Worm (Caenorhabditis elegans) whole organism, L2 larva: ENCODE measurements around the gene F09F7.5.

Source experiments
- C34F6.9 ChIP-seq: fragments of 150-350 bp; optimal IDR thresholded peaks from 2 replicates; lab custom pipeline; 2014; ENCODE audit warnings: missing biosample characterization, missing genetic modification characterization
- R02D3.7 ChIP-seq: fragments of 150-350 bp; optimal IDR thresholded peaks from 2 replicates; lab custom pipeline; 2014; ENCODE audit warnings: missing biosample characterization, missing genetic modification characterization
- Y55F3AM.14 ChIP-seq: fragments of 200-800 bp; sonication (Bioruptor generic); optimal IDR thresholded peaks from 2 replicates; lab custom pipeline; 2018; ENCODE audit warnings: mild to moderate bottlenecking, missing genetic modification characterization, missing compliant biosample characterization
- ZK546.5 ChIP-seq: sonication (generic microtip); optimal IDR thresholded peaks from 2 replicates; lab custom pipeline; 2017; ENCODE audit warnings: missing biosample characterization, missing genetic modification characterization
- ama-1 ChIP-seq: fragments of 150-350 bp; optimal IDR thresholded peaks from 2 replicates; lab custom pipeline; 2018; ENCODE audit warnings: inconsistent platforms
- ceh-16 ChIP-seq: fragments of 150-350 bp; optimal IDR thresholded peaks from 2 replicates; lab custom pipeline; 2014; ENCODE audit warnings: missing biosample characterization, missing genetic modification characterization
- ceh-82 ChIP-seq: fragments of 150-350 bp; optimal IDR thresholded peaks from 2 replicates; lab custom pipeline; 2014; ENCODE audit warnings: missing biosample characterization, missing genetic modification characterization
- fos-1 ChIP-seq: fragments of 150-350 bp; optimal IDR thresholded peaks from 2 replicates; lab custom pipeline; 2014; ENCODE audit warnings: missing biosample characterization, missing genetic modification characterization
- gmeb-1 ChIP-seq: fragments of 150-350 bp; optimal IDR thresholded peaks from 2 replicates; lab custom pipeline; 2014; ENCODE audit warnings: missing biosample characterization, missing genetic modification characterization
- lin-11 ChIP-seq: fragments of 150-350 bp; sonication (generic microtip); optimal IDR thresholded peaks from 2 replicates; lab custom pipeline; 2014; ENCODE audit warnings: missing biosample characterization, missing genetic modification characterization, inconsistent platforms, mixed read lengths
- lin-13 ChIP-seq: fragments of 150-350 bp; optimal IDR thresholded peaks from 2 replicates; lab custom pipeline; 2014; ENCODE audit warnings: missing biosample characterization, missing genetic modification reagents, missing genetic modification characterization
- lsy-2 ChIP-seq, 2 experiments: fragments of 150-350 bp in 1 of 2; sonication (generic microtip) in 1 of 2; optimal IDR thresholded peaks; 2 replicates each; lab custom pipeline; 2014 to 2017; ENCODE audit warnings: missing biosample characterization in 2 of 2, missing genetic modification characterization in 2 of 2
- mab-5 ChIP-seq: fragments of 150-350 bp; optimal IDR thresholded peaks from 2 replicates; lab custom pipeline; 2014; ENCODE audit warnings: missing biosample characterization, missing genetic modification characterization
- mbf-1 ChIP-seq: sonication (generic microtip); optimal IDR thresholded peaks from 2 replicates; lab custom pipeline; 2017; ENCODE audit warnings: missing biosample characterization, missing genetic modification characterization
- nhr-10 ChIP-seq: sonication (generic microtip); optimal IDR thresholded peaks from 2 replicates; lab custom pipeline; 2017; ENCODE audit warnings: missing biosample characterization, missing genetic modification characterization
- nhr-11 ChIP-seq: fragments of 150-350 bp; optimal IDR thresholded peaks from 2 replicates; lab custom pipeline; 2014; ENCODE audit warnings: missing biosample characterization, missing genetic modification characterization
- nhr-12 ChIP-seq: fragments of 150-350 bp; optimal IDR thresholded peaks from 2 replicates; lab custom pipeline; 2014; ENCODE audit warnings: missing biosample characterization, missing genetic modification characterization
- nhr-129 ChIP-seq: fragments of 150-350 bp; optimal IDR thresholded peaks from 2 replicates; lab custom pipeline; 2014; ENCODE audit warnings: missing biosample characterization, missing genetic modification characterization
- nhr-21 ChIP-seq: fragments of 150-350 bp; optimal IDR thresholded peaks from 2 replicates; lab custom pipeline; 2014; ENCODE audit warnings: missing biosample characterization, missing genetic modification characterization
- nhr-237 ChIP-seq: fragments of 150-350 bp; optimal IDR thresholded peaks from 2 replicates; lab custom pipeline; 2014; ENCODE audit warnings: missing biosample characterization, missing genetic modification characterization
- nhr-25 ChIP-seq: fragments of 150-350 bp; sonication (generic microtip); optimal IDR thresholded peaks from 3 replicates; lab custom pipeline; 2014; ENCODE audit warnings: missing biosample characterization, missing genetic modification characterization
- nhr-6 ChIP-seq: fragments of 150-350 bp; optimal IDR thresholded peaks from 2 replicates; lab custom pipeline; 2014; ENCODE audit warnings: missing biosample characterization, missing genetic modification characterization
- peb-1 ChIP-seq: fragments of 150-350 bp; optimal IDR thresholded peaks from 2 replicates; lab custom pipeline; 2014; ENCODE audit warnings: missing biosample characterization, missing genetic modification characterization
- skn-1 ChIP-seq: sonication (generic microtip); optimal IDR thresholded peaks from 2 replicates; lab custom pipeline; 2017; ENCODE audit warnings: missing biosample characterization, missing genetic modification characterization
- sma-3 ChIP-seq: sonication (generic microtip); optimal IDR thresholded peaks from 2 replicates; lab custom pipeline; 2016; ENCODE audit warnings: missing genetic modification reagents, missing genetic modification characterization, missing compliant biosample characterization
- sma-9 ChIP-seq, 2 experiments: fragments of 150-350 bp in 1 of 2; sonication (generic microtip) in 1 of 2; optimal IDR thresholded peaks; 2 replicates each; lab custom pipeline; 2014 to 2016; ENCODE audit warnings: missing genetic modification characterization in 2 of 2, mild to moderate bottlenecking in 1 of 2, missing biosample characterization in 1 of 2, missing compliant biosample characterization in 1 of 2, missing genetic modification reagents in 1 of 2, moderate library complexity in 1 of 2
- snpc-4 ChIP-seq: fragments of 150-350 bp; optimal IDR thresholded peaks from 2 replicates; lab custom pipeline; 2014; ENCODE audit warnings: missing biosample characterization, missing genetic modification characterization
- unc-39 ChIP-seq: fragments of 150-350 bp; optimal IDR thresholded peaks from 2 replicates; lab custom pipeline; 2014; ENCODE audit warnings: missing biosample characterization, missing genetic modification characterization
- unc-55 ChIP-seq: fragments of 150-350 bp; sonication (generic microtip); optimal IDR thresholded peaks from 3 replicates; lab custom pipeline; 2014; ENCODE audit warnings: missing biosample characterization, missing genetic modification reagents, missing genetic modification characterization
- unc-62 ChIP-seq: fragments of 150-350 bp; optimal IDR thresholded peaks from 2 replicates; lab custom pipeline; 2014; ENCODE audit warnings: missing biosample characterization, missing genetic modification reagents, missing genetic modification characterization
- zag-1 ChIP-seq: fragments of 150-350 bp; optimal IDR thresholded peaks from 2 replicates; lab custom pipeline; 2014; ENCODE audit warnings: missing biosample characterization, missing genetic modification characterization
- ztf-1 ChIP-seq: fragments of 200-800 bp; sonication (Bioruptor generic); conservative IDR thresholded peaks from 2 replicates; pipeline ENCODE4 v1.3.6; 2022; ENCODE audit warnings: missing genetic modification characterization, missing compliant biosample characterization
- ztf-11 ChIP-seq: sonication (generic microtip); optimal IDR thresholded peaks from 2 replicates; lab custom pipeline; 2017; ENCODE audit warnings: missing biosample characterization, missing genetic modification characterization
- ztf-4 ChIP-seq: fragments of 150-350 bp; optimal IDR thresholded peaks from 2 replicates; lab custom pipeline; 2014; ENCODE audit warnings: missing biosample characterization, missing genetic modification characterization

Gene F09F7.5

DNA sequence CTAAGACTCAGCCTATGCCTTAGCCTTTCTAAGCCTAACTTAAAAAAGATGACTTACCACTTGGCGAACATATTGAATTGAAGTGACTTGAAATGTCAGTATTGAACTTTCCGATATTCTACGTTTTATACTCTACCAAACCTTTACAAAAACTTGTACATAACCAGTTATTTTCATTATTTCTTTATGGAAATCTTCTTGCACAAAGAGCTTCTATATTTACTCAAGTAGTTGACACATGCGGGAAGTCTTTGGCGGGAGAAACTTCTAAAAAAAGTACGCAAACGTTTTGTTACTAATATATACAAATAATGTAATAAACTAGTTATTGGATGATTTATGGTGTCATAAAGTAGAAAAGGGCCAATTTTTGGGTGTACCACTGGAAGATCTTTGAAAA lies 21.9 kb downstream of the F09F7.5 start, which contains the start of gene nspb-12:
TSS of gene nspb-12 (minus strand) at position 101 of the 400 bp plus-strand sequence.
- TF ChIP-seq ZK546.5 (tag; lab: Kevin White, UChicago) (no peak), nhr-12 (no peak), R02D3.7 (tag; lab: Kevin White, UChicago) (no peak), ceh-16 (no peak), nhr-10 (tag; lab: Kevin White, UChicago) (no peak), gmeb-1 (tag; lab: Kevin White, UChicago) (no peak), ztf-4 (tag; lab: Kevin White, UChicago) (no peak), skn-1 (tag; lab: Kevin White, UChicago) (no peak), lin-11 (tag; lab: Kevin White, UChicago) (no peak), C34F6.9 (no peak), mbf-1 (no peak), nhr-129 (tag; lab: Kevin White, UChicago) (no peak), ama-1 (lab: Kevin White, UChicago) (no peak)
- TF ChIP-seq, all 48 proteins: peak for 0

DNA sequence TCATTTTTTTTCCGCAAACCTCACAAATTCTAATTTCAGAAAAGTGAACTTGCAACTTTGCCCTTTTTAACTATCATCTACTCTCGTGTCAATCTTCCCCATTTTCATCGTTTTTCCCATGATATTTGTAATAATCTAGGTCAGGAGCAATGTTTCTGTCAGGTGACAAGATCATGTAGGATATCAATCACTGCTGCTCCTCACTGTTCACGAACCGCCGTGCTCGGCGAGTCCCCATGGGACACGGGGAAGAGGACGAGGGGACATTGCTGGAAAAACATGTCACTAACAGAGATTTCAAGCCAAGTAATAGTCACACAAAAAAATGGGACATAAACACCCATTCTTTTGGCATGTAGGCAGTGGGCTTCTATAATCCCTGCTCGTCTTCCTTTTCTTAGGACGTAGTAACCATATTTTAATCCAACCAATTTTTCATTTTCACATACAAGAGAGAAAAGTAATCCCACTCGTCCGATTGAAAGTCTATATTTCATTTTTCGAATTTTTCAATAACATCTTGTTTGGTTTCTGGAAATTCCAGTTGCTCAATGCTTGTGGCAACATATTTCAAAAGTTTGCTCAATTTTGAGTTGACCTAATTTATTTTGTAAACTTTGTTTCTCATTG lies 24.1 kb downstream of the F09F7.5 start:
- no peak for TF ChIP-seq nhr-6
- TF ChIP-seq mab-5 (tag; lab: Kevin White, UChicago), result peak; percentile 78
- TF ChIP-seq nhr-129 (tag; lab: Kevin White, UChicago), result peak; percentile 4
- no peak for TF ChIP-seq skn-1 (tag; lab: Kevin White, UChicago)
- TF ChIP-seq lsy-2 (tag; optimal IDR thresholded peaks at IDR 0.05; lab: Kevin White, UChicago), result peak in 1 of 2 experiments; percentile 15
- TF ChIP-seq unc-55 (GFP tag; lab: Kevin White, UChicago), result peak; percentile 90

DNA sequence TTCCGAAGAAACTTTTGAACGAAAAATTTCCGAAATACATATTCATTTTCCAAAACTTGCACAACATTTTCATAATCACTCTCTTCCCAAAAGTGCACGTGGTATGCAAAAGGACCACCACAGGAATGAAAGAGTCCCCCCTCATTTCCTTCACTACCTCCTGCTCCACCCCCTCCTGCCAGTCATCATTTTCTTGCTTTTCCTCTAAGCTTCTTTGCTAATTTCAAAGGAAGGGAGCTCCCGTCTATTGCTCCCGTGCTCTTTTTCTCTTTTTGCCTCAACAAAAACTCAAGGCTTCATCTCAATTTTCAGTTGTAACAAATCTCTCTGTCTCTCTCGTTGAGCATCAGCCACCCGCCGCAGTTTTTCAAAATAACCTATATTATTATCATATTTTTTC lies 26.0 kb downstream of the F09F7.5 start:
- TF ChIP-seq C34F6.9 (peak; percentile 11), lsy-2 (tag; optimal IDR thresholded peaks at IDR 0.05; lab: Kevin White, UChicago) (peak in 1 of 2 experiments; percentile 0), ztf-1 (GFP tag; lab: Robert Waterston, UW) (no peak), nhr-129 (tag; lab: Kevin White, UChicago) (peak; percentile 6)
- TF ChIP-seq, all 48 proteins: peak for 3

DNA sequence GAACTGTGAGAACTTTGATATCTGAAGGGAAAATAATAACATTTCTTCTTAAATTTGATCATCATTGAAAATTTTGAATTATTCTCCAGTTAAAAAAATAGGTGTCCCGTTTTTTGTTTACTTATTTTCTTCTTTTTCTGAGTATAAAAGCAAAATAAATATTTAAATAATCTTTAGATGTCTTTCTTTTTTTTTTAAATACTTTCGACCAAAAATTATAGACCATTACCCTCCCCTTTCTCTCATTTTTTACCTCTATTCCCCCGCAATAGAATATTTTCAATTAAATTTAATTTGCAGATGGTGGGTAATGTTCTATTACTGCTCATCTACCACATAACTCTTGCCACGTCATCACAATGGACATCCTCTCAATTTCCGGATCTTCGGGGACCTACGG lies 26.9 kb downstream of the F09F7.5 start, which contains the start of gene molo-1:
TSS of gene molo-1 (plus strand) at position 301 of the 400 bp plus-strand sequence.
- TF ChIP-seq gmeb-1 (tag; lab: Kevin White, UChicago) (no peak), Y55F3AM.14 (GFP tag; lab: Kevin White, UChicago) (no peak), nhr-21 (tag; lab: Kevin White, UChicago) (no peak), unc-62 (GFP tag; lab: Kevin White, UChicago) (no peak), nhr-11 (tag; lab: Kevin White, UChicago) (no peak), zag-1 (no peak), C34F6.9 (no peak), nhr-237 (tag; lab: Kevin White, UChicago) (no peak), ztf-11 (tag; lab: Kevin White, UChicago) (no peak), ztf-1 (GFP tag; lab: Robert Waterston, UW) (no peak), ceh-82 (tag; lab: Kevin White, UChicago) (no peak), ceh-16 (no peak), unc-39 (tag; lab: Kevin White, UChicago) (no peak), sma-9 (GFP tag; optimal IDR thresholded peaks at IDR 0.05; lab: Kevin White, UChicago) (no peak), sma-9 (tag; optimal IDR thresholded peaks at IDR 0.05; lab: Kevin White, UChicago) (no peak), nhr-25 (no peak), lin-13 (GFP tag; lab: Kevin White, UChicago) (no peak)

DNA sequence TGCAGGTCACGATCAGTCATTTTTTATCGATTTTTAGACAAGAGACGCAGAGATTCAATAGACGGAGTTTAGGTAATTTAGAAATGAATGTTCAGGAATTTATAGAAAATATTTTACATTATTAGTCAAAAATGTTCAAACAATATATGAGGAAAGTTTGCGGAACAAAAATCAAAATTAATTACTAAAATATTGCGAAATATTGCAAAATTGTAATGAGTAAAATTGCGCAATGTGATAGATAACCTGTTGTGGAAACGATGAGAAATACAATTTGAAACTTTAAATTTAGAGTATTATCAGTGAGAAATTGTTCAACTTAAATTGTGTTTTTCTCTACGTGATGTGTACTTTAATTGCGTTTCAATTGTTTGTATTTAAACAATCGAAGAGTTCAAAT lies 34.3 kb downstream of the F09F7.5 start, which contains the start of gene F56D2.5:
TSS of gene F56D2.5 (minus strand) at position 371 of the 400 bp plus-strand sequence.
- TF ChIP-seq fos-1 (tag; lab: Kevin White, UChicago) (peak; percentile 8), nhr-129 (tag; lab: Kevin White, UChicago) (peak; percentile 98), zag-1 (no peak)

DNA sequence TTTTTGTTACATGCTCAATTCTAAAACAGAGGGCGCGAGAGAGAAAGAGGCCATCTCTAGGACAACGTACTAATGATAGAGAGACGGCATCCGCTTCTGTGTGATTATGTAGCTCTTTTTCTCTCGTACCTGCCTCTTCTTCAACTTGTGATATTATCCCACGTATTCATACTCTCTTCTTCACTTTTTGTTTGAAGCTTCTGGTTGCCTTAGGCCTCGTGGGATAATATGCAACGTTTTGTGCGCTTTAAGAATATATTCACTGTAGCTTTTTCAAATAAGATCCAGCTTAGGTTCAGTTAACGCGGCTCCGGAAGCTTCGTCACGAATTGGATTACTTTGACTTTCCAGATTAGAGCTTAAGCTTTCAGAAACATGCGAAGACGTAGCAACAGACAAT lies 36.0 kb downstream of the F09F7.5 start, which contains the start of the genes F56D2.8 and uev-2:
TSS of gene F56D2.8 (minus strand) at position 101 of the 400 bp plus-strand sequence.
TSS of gene uev-2 (plus strand) at position 360 of the 400 bp plus-strand sequence.
- TF ChIP-seq sma-3 (no peak), peb-1 (tag; lab: Kevin White, UChicago) (no peak), ceh-82 (tag; lab: Kevin White, UChicago) (no peak), nhr-11 (tag; lab: Kevin White, UChicago) (no peak), gmeb-1 (tag; lab: Kevin White, UChicago) (no peak), C34F6.9 (no peak), nhr-6 (no peak), snpc-4 (tag; lab: Kevin White, UChicago) (no peak)
